Fruit fly (Drosophila melanogaster): Measurements from ENCODE around the gene dpr19.

The dpr19 gene

DNA sequence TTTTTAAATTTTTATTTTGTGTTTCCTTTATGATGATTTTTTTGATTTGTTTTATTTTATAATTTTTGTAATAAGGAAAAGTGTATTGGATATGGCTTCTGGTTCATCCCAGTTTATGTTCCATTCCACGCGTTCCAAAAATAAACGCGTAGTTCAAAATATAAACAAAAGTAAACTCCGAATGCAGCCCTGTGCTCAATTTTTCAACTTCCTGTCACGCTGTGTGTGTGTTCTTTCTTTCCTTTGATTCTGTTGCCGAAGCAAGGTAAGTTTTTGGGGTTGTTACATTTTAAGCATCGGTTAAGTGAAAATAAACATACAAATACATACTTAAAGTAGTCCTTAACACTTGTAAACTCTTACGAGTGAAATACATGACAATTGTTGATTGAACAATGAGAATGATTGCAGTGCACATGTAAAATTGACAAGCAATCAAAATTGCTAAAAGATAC is 32.2 kb downstream of the dpr19 start, which contains the start of the genes Ip259 and RpS27A:
Gene Ip259 (plus strand): TSS at position 231 of the 455 bp plus-strand sequence.
Gene RpS27A (plus strand): TSS at position 231 of the 455 bp plus-strand sequence.
- TF ChIP-seq h (optimal IDR thresholded peaks at IDR 0.05) (no peak), ttk (optimal IDR thresholded peaks at IDR 0.05) (no peak), psq (optimal IDR thresholded peaks at IDR 0.05) (no peak), insv (optimal IDR thresholded peaks at IDR 0.05) (no peak), Sin3A (optimal IDR thresholded peaks at IDR 0.05) (no peak), Myc (optimal IDR thresholded peaks at IDR 0.05) (no peak)

DNA sequence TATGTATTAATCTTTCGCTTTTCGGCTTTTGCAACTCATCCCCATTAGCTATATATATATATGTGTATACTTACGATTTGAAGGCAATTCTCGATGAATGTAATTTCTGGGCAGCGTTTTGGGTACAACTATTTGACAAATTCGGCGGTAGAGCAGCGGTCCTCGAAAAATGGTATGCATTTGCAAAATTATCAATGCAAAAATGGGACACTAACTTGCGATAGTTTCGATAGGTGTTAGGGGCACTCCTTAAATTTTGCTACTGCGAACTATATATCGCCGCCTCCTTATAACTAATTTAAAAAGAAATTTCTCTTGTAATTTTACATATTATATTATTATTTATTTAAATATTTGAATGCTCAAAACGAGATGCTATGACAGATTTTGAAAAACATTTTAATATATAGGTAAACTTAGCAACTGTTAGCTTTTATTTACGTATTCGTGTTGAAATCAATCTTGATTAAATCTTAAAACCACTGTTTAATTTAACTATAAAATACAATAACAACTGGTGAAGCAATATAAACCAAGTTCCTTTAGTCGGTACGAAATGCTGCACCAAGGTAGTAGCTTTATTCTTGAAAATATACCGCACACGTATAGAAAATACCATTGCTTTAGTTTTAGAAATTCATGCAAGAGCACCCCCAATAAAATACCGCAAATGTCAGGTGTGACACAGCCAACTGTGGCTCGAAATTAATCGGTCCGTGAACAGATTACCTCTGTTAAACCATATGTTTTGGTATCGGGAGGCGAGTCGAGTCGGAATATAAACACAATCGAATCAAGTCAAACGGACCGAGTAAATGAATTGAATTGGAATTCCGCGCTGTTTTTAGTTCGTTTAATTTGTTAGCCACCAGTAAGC is 37.5 kb downstream of the dpr19 start, which contains the start of the genes CG5355 and Klp31E:
Gene CG5355 (minus strand): TSS at position 213 of the 877 bp plus-strand sequence.
Gene Klp31E (plus strand): TSS at position 767 of the 877 bp plus-strand sequence.
- TF ChIP-seq Sin3A (optimal IDR thresholded peaks at IDR 0.05) (no peak), psq (optimal IDR thresholded peaks at IDR 0.05) (no peak), Myc (optimal IDR thresholded peaks at IDR 0.05) (no peak), insv (optimal IDR thresholded peaks at IDR 0.05) (no peak), ttk (optimal IDR thresholded peaks at IDR 0.05) (no peak), h (optimal IDR thresholded peaks at IDR 0.05) (no peak)

DNA sequence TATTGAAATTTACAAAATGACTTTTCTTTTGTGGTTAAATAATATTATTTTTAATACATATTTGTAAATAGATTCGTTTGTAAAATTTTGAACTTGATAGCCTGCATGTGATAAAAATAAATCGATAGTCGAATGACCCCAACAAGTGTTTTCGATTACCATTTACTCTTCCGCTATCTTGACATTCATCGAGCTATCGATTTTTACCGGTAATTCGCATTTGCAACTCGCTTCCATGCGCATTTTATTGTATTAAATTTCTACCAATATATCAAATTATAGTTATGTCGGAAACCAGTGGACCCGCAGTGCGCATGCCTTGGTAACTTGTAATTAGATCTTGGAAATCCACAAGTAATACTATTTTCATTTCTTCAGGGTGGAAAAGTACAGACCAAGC is 43.0 kb downstream of the dpr19 start, which contains the start of gene RfC3:
Gene RfC3 (plus strand): TSS at position 210 of the 400 bp plus-strand sequence.
- no peak for TF ChIP-seq psq (optimal IDR thresholded peaks at IDR 0.05)
- no peak for TF ChIP-seq Sin3A (optimal IDR thresholded peaks at IDR 0.05)
- no peak for TF ChIP-seq insv (optimal IDR thresholded peaks at IDR 0.05)
- no peak for TF ChIP-seq h (optimal IDR thresholded peaks at IDR 0.05)
- TF ChIP-seq ttk (optimal IDR thresholded peaks at IDR 0.05): no peak

DNA sequence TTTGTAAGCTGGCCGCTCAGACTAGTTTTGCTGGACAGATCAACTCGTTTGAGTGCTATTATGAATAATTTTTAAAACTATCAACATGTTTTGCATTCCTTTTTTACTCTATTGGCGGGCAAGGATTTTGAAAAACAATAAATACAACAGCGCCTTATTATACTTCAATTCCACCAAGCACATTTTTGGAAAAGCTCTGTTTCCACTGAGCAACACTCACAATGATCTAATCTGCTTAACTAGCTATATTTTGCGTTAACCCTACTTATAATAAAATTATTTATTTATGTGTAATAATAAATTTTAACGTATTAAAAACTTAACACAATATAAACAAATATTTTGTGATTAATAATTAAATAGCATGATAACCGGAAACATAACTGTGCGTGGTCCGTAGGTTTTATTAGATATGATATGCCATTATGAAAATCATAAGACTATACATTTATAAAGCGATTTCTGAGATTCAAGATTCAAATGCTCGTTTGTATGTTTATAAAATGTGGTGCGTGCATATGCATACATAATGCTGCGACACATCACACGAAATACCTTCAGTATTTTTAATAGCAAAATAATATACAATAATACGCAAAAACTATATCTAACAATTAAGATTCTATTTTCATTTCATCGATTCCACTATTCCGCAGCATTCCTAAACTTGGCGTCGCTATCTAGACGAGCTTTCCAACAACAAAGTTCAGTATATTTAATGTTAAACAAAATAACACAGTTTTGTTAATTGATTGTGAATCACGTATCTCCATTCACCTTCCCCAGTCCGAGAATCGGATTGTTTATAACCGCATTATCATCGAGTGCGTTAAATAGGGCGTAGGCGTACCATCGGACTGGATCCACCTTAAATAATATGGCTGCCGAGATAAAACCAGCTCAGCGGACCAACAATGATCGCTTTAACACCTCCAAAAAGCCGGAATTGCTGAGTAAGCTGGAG is 47.0 kb downstream of the dpr19 start, which contains the start of the genes pie and Wdfy2:
Gene pie (minus strand): TSS at position 138 of the 964 bp plus-strand sequence.
Gene Wdfy2 (plus strand): TSS at position 649 of the 964 bp plus-strand sequence.
- TF ChIP-seq Sin3A (optimal IDR thresholded peaks at IDR 0.05) (no peak), h (optimal IDR thresholded peaks at IDR 0.05) (no peak), psq (optimal IDR thresholded peaks at IDR 0.05) (no peak), insv (optimal IDR thresholded peaks at IDR 0.05) (no peak), ttk (optimal IDR thresholded peaks at IDR 0.05) (no peak), Myc (optimal IDR thresholded peaks at IDR 0.05) (no peak)

DNA sequence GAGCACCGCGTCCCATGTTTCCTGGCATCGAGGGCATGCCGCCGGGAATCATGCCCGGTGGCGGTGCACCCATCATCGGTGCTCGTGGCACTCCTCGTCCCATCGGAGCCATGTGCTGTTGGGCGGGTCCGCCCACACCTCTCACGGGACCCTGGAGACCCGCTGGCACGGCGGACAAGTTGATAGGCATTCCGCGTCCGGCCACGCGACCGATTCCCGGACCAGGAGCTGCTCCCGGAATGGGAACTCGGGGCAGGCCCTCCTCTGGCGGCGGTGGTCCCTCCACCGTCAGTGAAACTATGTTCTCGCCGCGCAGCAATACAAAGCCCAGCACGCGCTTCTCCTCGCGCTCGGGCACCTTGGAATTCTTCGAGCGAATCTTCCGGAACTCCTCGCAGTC is 49.6 kb downstream of the dpr19 start:
- TF ChIP-seq Sin3A (optimal IDR thresholded peaks at IDR 0.05) (no peak), psq (optimal IDR thresholded peaks at IDR 0.05) (no peak), Myc (optimal IDR thresholded peaks at IDR 0.05) (no peak), insv (optimal IDR thresholded peaks at IDR 0.05) (no peak), h (optimal IDR thresholded peaks at IDR 0.05) (no peak), ttk (optimal IDR thresholded peaks at IDR 0.05) (no peak)

DNA sequence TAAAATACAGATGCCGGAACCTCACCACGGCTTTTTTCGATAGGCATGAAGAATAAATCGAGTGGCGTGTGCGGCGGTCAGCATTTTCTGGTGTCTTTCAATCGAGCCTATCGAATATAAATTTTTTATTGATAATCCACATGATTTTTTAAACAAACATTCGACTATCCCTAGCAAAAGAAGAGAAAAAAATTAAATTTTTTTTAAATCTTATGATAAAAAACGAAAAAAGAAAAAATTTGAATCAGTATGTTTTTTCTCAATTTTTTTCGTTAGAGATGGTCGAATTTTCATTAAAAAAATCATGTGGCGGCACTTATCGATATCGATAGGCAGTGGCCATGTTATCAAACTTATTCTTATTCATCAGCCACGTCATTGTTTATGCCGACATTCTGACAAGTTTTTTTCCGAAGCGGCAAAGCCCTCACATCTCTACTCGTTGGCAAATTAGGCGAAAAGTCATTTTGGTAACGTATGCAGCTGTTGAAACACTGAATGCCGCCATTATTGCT is 50.6 kb downstream of the dpr19 start, which contains the start of the genes SmB and KdelR:
Gene SmB (minus strand): TSS at position 94 of the 515 bp plus-strand sequence.
Gene KdelR (plus strand): TSS at position 354 of the 515 bp plus-strand sequence.
- TF ChIP-seq psq (optimal IDR thresholded peaks at IDR 0.05): no peak
- no peak for TF ChIP-seq insv (optimal IDR thresholded peaks at IDR 0.05)
- TF ChIP-seq Myc (optimal IDR thresholded peaks at IDR 0.05): no peak
- TF ChIP-seq h (optimal IDR thresholded peaks at IDR 0.05): no peak
- no peak for TF ChIP-seq ttk (optimal IDR thresholded peaks at IDR 0.05)
- no peak for TF ChIP-seq Sin3A (optimal IDR thresholded peaks at IDR 0.05)

DNA sequence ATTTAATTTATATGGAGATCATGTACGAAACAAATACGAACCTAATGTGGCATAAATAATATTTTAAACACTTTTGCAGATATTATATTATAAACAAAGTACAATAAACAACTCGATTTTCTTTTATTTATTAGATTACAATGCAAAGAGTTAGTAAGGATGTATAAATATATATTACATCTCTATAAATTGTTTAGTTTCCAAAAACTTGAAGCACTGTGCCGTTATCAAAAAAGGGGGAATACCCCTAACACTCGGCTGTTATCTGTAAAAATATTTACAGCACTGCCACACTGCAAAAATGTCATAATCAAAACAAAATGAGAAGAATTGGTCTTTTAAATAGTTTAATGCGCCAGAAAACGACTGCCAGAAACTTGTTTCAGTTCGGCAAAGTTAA is 52.6 kb downstream of the dpr19 start, which contains the start of gene CG5188:
Gene CG5188 (plus strand): TSS at position 302 of the 400 bp plus-strand sequence.
- TF ChIP-seq Sin3A (optimal IDR thresholded peaks at IDR 0.05) (no peak), h (optimal IDR thresholded peaks at IDR 0.05) (no peak), ttk (optimal IDR thresholded peaks at IDR 0.05) (no peak), insv (optimal IDR thresholded peaks at IDR 0.05) (no peak), psq (optimal IDR thresholded peaks at IDR 0.05) (no peak), Myc (optimal IDR thresholded peaks at IDR 0.05) (no peak)

Data from Kc167 (cell line).